Fruit fly (Drosophila melanogaster) whole organism, embryonic: Measurements from ENCODE around the gene Ts.

Experiments used
- CG10543 ChIP-seq: fragments of 200-800 bp; sonication (Bioruptor generic); optimal IDR thresholded peaks from 3 replicates; lab custom pipeline; 2017; ENCODE audit warnings: missing biosample characterization, mild to moderate bottlenecking, missing genetic modification characterization, moderate library complexity
- CG13424 ChIP-seq: fragments of 200-800 bp; sonication (Bioruptor generic); optimal IDR thresholded peaks from 2 replicates; lab custom pipeline; 2019; ENCODE audit warnings: missing biosample characterization, mild to moderate bottlenecking, missing genetic modification characterization, moderate library complexity
- CG14965 ChIP-seq: fragments of 200-800 bp; sonication (Bioruptor generic); optimal IDR thresholded peaks from 2 replicates; lab custom pipeline; 2016; ENCODE audit warnings: missing biosample characterization, missing genetic modification characterization, borderline replicate concordance
- CG2875 ChIP-seq: fragments of 200-800 bp; sonication (Bioruptor generic); optimal IDR thresholded peaks from 2 replicates; lab custom pipeline; 2017; ENCODE audit warnings: missing biosample characterization, mild to moderate bottlenecking, missing genetic modification characterization, missing genetic modification reagents
- CG2889 ChIP-seq: fragments of 200-800 bp; sonication (Bioruptor generic); IDR thresholded peaks from 3 replicates; pipeline ENCODE4 v1.3.6; 2022; ENCODE audit warnings: missing biosample characterization, missing genetic modification characterization
- CG3281 ChIP-seq: fragments of 200-800 bp; sonication (Bioruptor generic); optimal IDR thresholded peaks from 3 replicates; lab custom pipeline; 2017; ENCODE audit warnings: missing biosample characterization, mild to moderate bottlenecking, missing genetic modification characterization
- CG7372 ChIP-seq: fragments of 200-800 bp; sonication (Bioruptor generic); IDR thresholded peaks from 2 replicates; pipeline ENCODE4 v1.3.6; 2022; ENCODE audit warnings: missing biosample characterization, missing genetic modification characterization
- Opbp ChIP-seq: fragments of 200-800 bp; sonication (Bioruptor generic); IDR thresholded peaks from 3 replicates; pipeline ENCODE4 v1.3.6; 2022; ENCODE audit warnings: missing biosample characterization, missing genetic modification characterization; ENCODE audit not compliant: partially characterized antibody
- Optix ChIP-seq: fragments of 200-800 bp; sonication (Bioruptor generic); IDR thresholded peaks from 3 replicates; pipeline ENCODE4 v1.3.6; 2022; ENCODE audit warnings: missing biosample characterization, missing genetic modification characterization
- aop ChIP-seq: fragments of 200-800 bp; sonication (Bioruptor generic); IDR thresholded peaks from 2 replicates; pipeline ENCODE4 v1.3.6; 2022; ENCODE audit warnings: missing biosample characterization, missing genetic modification characterization
- br ChIP-seq: fragments of >200 bp; optimal IDR thresholded peaks from 2 replicates; lab custom pipeline; 2017
- luna ChIP-seq: fragments of 200-800 bp; sonication (Bioruptor generic); optimal IDR thresholded peaks from 2 replicates; lab custom pipeline; 2016; ENCODE audit warnings: missing biosample characterization, missing genetic modification characterization
- nau ChIP-seq: fragments of 200-800 bp; sonication (Bioruptor generic); optimal IDR thresholded peaks from 3 replicates; lab custom pipeline; 2017; ENCODE audit warnings: missing biosample characterization, mild to moderate bottlenecking, missing genetic modification characterization, missing genetic modification reagents
- usp ChIP-seq: fragments of >200 bp; optimal IDR thresholded peaks from 2 replicates; lab custom pipeline; 2017; ENCODE audit warnings: missing biosample characterization, missing genetic modification characterization

- TF ChIP-seq CG7372, result no peak
- TF ChIP-seq CG13424, result no peak
- TF ChIP-seq CG14965 (GFP tag; lab: Kevin White, UChicago), result no peak
- TF ChIP-seq br (lab: Kevin White, UChicago), result no peak
- no peak for TF ChIP-seq CG2875 (GFP tag; lab: Kevin White, UChicago)
- TF ChIP-seq Optix (GFP tag; lab: Robert Waterston, UW), result no peak
- no peak for TF ChIP-seq luna (GFP tag; lab: Kevin White, UChicago)
- TF ChIP-seq CG10543, result no peak
- TF ChIP-seq usp (GFP tag; lab: Kevin White, UChicago), result no peak
- TF ChIP-seq Opbp (GFP tag; lab: Robert Waterston, UW), result no peak
- no peak for TF ChIP-seq CG2889 (GFP tag; lab: Robert Waterston, UW)
- no peak for TF ChIP-seq nau (GFP tag; lab: Kevin White, UChicago)
- TF ChIP-seq aop (GFP tag; lab: Robert Waterston, UW), result no peak
- no peak for TF ChIP-seq CG3281 (GFP tag; lab: Kevin White, UChicago)
Observed at dm6 chr2L:2958858-2959257, 10.6 kb downstream of the Ts start.
